Worm (Caenorhabditis elegans) whole organism, early embryonic: ENCODE results near the gene lelo-2.

Experiments used
- B0310.2 ChIP-seq: sonication (generic microtip); optimal IDR thresholded peaks from 2 replicates; lab custom pipeline; 2016; ENCODE audit warnings: mild to moderate bottlenecking, missing genetic modification characterization, missing compliant biosample characterization
- F13C5.2 ChIP-seq: sonication (generic microtip); optimal IDR thresholded peaks from 2 replicates; lab custom pipeline; 2017; ENCODE audit warnings: mild to moderate bottlenecking, missing genetic modification characterization, inconsistent platforms, missing compliant biosample characterization
- aly-1 ChIP-seq: sonication (generic microtip); optimal IDR thresholded peaks from 2 replicates; lab custom pipeline; 2016; ENCODE audit warnings: missing genetic modification characterization, missing compliant biosample characterization
- ama-1 ChIP-seq: fragments of 150-350 bp; optimal IDR thresholded peaks from 2 replicates; lab custom pipeline; 2014
- ceh-13 ChIP-seq: fragments of 200-800 bp; sonication (Bioruptor generic); optimal IDR thresholded peaks from 2 replicates; lab custom pipeline; 2018; ENCODE audit warnings: mild to moderate bottlenecking, missing genetic modification characterization, missing compliant biosample characterization
- ceh-36 ChIP-seq: sonication (generic microtip); optimal IDR thresholded peaks from 2 replicates; lab custom pipeline; 2016; ENCODE audit warnings: missing genetic modification characterization, inconsistent platforms, missing compliant biosample characterization
- ets-7 ChIP-seq: sonication (generic microtip); optimal IDR thresholded peaks from 2 replicates; lab custom pipeline; 2016; ENCODE audit warnings: missing genotype, missing genetic modification characterization, missing compliant biosample characterization
- flt-1 ChIP-seq: fragments of 200-800 bp; sonication (Bioruptor generic); IDR thresholded peaks from 2 replicates; pipeline ENCODE4 v1.3.6; 2022; ENCODE audit warnings: missing genetic modification characterization, missing compliant biosample characterization
- hmbx-1 ChIP-seq: sonication (generic microtip); optimal IDR thresholded peaks from 2 replicates; lab custom pipeline; 2016; ENCODE audit warnings: mild to moderate bottlenecking, missing genetic modification characterization, missing compliant biosample characterization
- hmg-4 ChIP-seq: fragments of 200-800 bp; sonication (Bioruptor generic); optimal IDR thresholded peaks from 2 replicates; lab custom pipeline; 2018; ENCODE audit warnings: mild to moderate bottlenecking, missing genetic modification characterization, missing compliant biosample characterization
- hnd-1 ChIP-seq: sonication (generic microtip); optimal IDR thresholded peaks from 2 replicates; lab custom pipeline; 2016; ENCODE audit warnings: missing genetic modification characterization, missing compliant biosample characterization
- pes-1 ChIP-seq: fragments of 200-800 bp; sonication (Bioruptor generic); IDR thresholded peaks from 2 replicates; pipeline ENCODE4 v1.3.6; 2022; ENCODE audit warnings: missing genetic modification reagents, missing genetic modification characterization, missing compliant biosample characterization
- scrt-1 ChIP-seq: fragments of 200-800 bp; sonication (Bioruptor generic); IDR thresholded peaks from 2 replicates; pipeline ENCODE4 v1.3.6; 2022; ENCODE audit warnings: missing genetic modification characterization, missing compliant biosample characterization
- sea-1 ChIP-seq: fragments of 200-800 bp; sonication (Bioruptor generic); conservative IDR thresholded peaks from 2 replicates; pipeline ENCODE4 v1.3.6; 2022; ENCODE audit warnings: missing genetic modification characterization, missing compliant biosample characterization
- tbx-11 ChIP-seq: fragments of 200-800 bp; sonication (Bioruptor generic); IDR thresholded peaks from 2 replicates; pipeline ENCODE4 v1.3.6; 2022; ENCODE audit warnings: missing genetic modification characterization, missing compliant biosample characterization
- tbx-37 ChIP-seq: fragments of 200-800 bp; sonication (Bioruptor generic); conservative IDR thresholded peaks from 2 replicates; pipeline ENCODE4 v1.3.6; 2022; ENCODE audit warnings: missing genetic modification reagents, missing genetic modification characterization, missing compliant biosample characterization
- tra-4 ChIP-seq: sonication (generic microtip); optimal IDR thresholded peaks from 2 replicates; lab custom pipeline; 2017; ENCODE audit warnings: missing genetic modification characterization, missing compliant biosample characterization

lelo-2 gene

DNA sequence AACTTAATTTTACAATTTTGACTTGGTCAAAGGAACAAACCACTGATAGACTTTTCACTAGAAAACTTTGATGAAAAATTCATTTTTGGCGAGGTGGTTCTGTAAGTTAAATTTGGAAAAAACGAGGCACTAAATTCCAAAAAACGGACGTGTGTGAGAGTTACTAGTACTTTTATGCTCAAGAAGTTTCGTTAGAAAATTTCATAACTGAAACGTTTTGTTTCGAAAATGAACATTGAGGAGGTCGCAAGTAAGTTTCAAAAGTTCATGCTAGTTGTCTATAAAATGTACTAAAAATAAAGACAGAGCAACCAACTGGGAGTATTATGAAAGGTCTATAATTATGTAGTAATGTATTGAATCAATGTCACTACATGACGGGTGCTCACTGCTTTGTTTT lies 35.3 kb downstream of the lelo-2 start, which contains the start of gene pals-17:
pals-17 (minus strand) TSS at position 101 of the 400 bp plus-strand sequence.
- no peak for TF ChIP-seq tbx-37 (GFP tag; lab: Robert Waterston, UW)
- TF ChIP-seq ets-7 (tag; lab: Kevin White, UChicago): no peak
- no peak for TF ChIP-seq sea-1 (GFP tag; lab: Robert Waterston, UW)
- TF ChIP-seq F13C5.2 (tag; lab: Kevin White, UChicago): no peak
- no peak for TF ChIP-seq hnd-1 (tag; lab: Kevin White, UChicago)
- TF ChIP-seq B0310.2 (tag; lab: Kevin White, UChicago): no peak

ce11 chrIII:1389988-1390387 lies 37.0 kb downstream of the lelo-2 start:
- TF ChIP-seq tbx-11 (GFP tag; lab: Robert Waterston, UW) (no peak), hmbx-1 (tag; lab: Kevin White, UChicago) (no peak), scrt-1 (GFP tag; lab: Robert Waterston, UW) (no peak), aly-1 (no peak), flt-1 (GFP tag; lab: Robert Waterston, UW) (no peak), pes-1 (GFP tag; lab: Robert Waterston, UW) (no peak), tra-4 (no peak), hnd-1 (tag; lab: Kevin White, UChicago) (no peak), tbx-37 (GFP tag; lab: Robert Waterston, UW) (no peak), B0310.2 (tag; lab: Kevin White, UChicago) (no peak), ets-7 (tag; lab: Kevin White, UChicago) (no peak), sea-1 (GFP tag; lab: Robert Waterston, UW) (no peak), F13C5.2 (tag; lab: Kevin White, UChicago) (no peak), ceh-13 (no peak), ceh-36 (no peak)

DNA sequence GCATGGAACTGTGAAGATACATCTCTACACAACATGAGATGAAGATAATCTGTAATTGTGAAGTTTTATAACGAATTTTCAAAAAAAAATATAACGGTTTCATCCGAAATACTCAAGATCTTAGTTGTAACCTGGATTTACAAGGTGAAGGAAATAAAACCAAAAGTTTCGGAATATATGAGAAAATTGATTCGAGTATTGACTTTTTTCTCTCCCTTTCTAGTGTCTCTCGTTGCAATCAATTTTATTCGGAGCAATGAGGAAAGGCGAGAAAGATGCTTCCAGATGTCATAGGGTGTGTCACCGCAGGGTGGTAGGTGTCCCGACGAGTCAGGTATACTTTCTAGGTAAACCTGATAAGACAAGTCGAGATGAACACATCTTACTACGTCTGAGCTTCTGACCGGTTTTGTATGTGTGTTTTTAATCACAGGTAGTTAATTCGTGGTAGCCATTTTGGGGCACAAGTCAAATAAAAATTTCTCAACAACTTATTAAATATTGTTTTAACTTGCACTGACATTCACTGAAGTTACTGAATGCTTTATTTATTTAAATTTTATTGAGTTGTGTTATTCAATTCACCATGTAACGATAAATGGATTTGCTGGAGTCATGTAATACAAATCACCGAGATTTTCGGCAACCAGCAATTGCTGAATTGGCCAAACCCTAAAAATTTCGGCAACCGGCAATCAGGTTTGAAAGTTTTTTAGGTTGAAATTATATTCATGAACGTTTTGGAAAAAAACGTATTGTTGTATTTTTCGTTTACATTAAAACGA lies 38.6 kb downstream of the lelo-2 start, which contains the start of gene pals-20:
pals-20 (minus strand) TSS at position 51 of the 785 bp plus-strand sequence.
- no peak for TF ChIP-seq hmbx-1 (tag; lab: Kevin White, UChicago)
- TF ChIP-seq tbx-37 (GFP tag; lab: Robert Waterston, UW): no peak
- TF ChIP-seq aly-1: no peak
- no peak for TF ChIP-seq tbx-11 (GFP tag; lab: Robert Waterston, UW)
- TF ChIP-seq scrt-1 (GFP tag; lab: Robert Waterston, UW): no peak
- TF ChIP-seq ama-1 (lab: Kevin White, UChicago): no peak
- no peak for TF ChIP-seq pes-1 (GFP tag; lab: Robert Waterston, UW)
- TF ChIP-seq sea-1 (GFP tag; lab: Robert Waterston, UW): no peak
- no peak for TF ChIP-seq B0310.2 (tag; lab: Kevin White, UChicago)
- TF ChIP-seq ets-7 (tag; lab: Kevin White, UChicago): no peak
- TF ChIP-seq ceh-13: no peak
- no peak for TF ChIP-seq flt-1 (GFP tag; lab: Robert Waterston, UW)
- no peak for TF ChIP-seq hmg-4 (GFP tag; lab: Kevin White, UChicago)

DNA sequence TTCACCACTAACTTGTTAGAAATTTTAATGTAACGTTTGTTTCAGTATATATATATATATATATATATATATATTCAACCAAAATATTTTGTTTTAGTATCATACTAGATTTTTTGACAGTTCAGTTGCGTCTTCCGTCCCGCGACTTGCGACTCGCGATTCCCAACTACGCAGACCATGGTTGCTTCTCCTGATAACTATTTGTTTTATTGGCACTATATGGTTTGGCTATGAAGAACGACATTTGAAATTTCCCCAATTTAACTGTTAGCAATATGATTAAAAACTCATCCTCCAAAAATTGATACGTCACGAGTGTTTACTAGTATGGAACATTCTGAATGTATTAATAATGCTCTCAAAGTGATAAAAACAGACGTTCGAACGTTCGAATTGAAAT lies 42.3 kb downstream of the lelo-2 start:
- TF ChIP-seq ceh-13 (no peak), ets-7 (tag; lab: Kevin White, UChicago) (no peak), aly-1 (no peak), hnd-1 (tag; lab: Kevin White, UChicago) (no peak), scrt-1 (GFP tag; lab: Robert Waterston, UW) (no peak)

DNA sequence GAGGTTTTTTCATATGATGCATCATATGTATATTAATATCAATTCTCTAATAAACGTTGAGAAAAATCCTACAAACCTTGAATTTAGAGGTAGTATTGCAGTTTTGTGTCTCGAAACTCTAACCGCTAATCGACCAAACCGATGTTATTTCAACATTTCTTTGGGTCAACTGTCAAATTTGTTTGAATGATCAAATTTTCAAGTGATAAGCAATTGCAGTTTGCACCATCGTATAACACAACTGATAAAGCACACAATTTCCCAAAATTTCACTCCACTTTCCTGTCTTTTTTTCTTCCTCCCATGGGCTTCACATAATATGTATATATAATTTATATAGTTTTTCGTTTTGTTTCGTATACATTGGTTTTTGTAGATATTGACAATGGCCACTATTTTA lies 42.9 kb downstream of the lelo-2 start, which contains the start of the genes fbxa-138 and Y82E9BR.5:
fbxa-138 (minus strand) TSS at position 161 of the 400 bp plus-strand sequence.
Y82E9BR.5 (plus strand) TSS at position 279 of the 400 bp plus-strand sequence.
- TF ChIP-seq hmg-4 (GFP tag; lab: Kevin White, UChicago) (no peak), tbx-11 (GFP tag; lab: Robert Waterston, UW) (no peak), ceh-36 (no peak), ama-1 (lab: Kevin White, UChicago) (no peak), ets-7 (tag; lab: Kevin White, UChicago) (no peak)

ce11 chrIII:1383483-1383882 lies 43.5 kb downstream of the lelo-2 start:
- TF ChIP-seq ceh-13: no peak
- TF ChIP-seq hmg-4 (GFP tag; lab: Kevin White, UChicago): no peak
- TF ChIP-seq pes-1 (GFP tag; lab: Robert Waterston, UW): no peak
- no peak for TF ChIP-seq B0310.2 (tag; lab: Kevin White, UChicago)
- no peak for TF ChIP-seq ets-7 (tag; lab: Kevin White, UChicago)
- no peak for TF ChIP-seq tbx-37 (GFP tag; lab: Robert Waterston, UW)
- no peak for TF ChIP-seq tra-4
- TF ChIP-seq hmbx-1 (tag; lab: Kevin White, UChicago): no peak
- TF ChIP-seq flt-1 (GFP tag; lab: Robert Waterston, UW): no peak
- TF ChIP-seq scrt-1 (GFP tag; lab: Robert Waterston, UW): no peak

DNA sequence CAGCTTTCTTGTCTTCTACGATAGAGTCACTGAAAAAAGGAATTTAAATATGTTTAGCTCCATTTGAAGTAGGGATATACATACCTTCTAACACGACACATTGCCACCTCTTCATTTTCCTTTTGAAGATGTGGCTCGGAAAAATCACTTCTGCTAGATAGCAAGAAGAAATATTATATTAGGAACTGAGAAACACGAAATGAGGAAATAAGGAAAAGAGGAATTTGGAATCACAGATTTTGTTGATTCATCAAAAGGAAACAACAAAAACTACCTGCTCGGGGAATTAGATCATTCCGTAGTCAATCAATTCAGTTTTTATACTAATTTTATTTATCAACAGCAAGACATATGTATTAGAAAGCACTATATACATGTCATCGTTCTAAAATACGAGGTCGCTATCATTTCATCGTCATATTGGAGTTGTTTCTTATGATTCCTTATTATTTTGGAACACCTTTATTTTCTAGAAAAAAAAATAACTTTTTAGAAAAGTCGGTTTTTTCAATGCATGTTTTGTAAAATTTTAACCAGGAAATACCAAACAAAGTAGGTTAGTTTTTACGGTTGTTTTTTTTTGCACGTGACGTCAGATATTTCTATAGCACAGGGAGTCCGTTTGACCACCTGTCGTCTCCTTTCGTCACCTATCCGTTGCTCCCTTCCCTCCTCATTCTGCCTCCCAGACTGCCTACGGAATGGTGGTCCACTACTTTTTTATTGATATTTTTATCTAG lies 46.3 kb downstream of the lelo-2 start, which contains the start of the genes pals-21 and Y82E9BR.6:
pals-21 (minus strand) TSS at position 101 of the 740 bp plus-strand sequence.
Y82E9BR.6 (plus strand) TSS at position 690 of the 740 bp plus-strand sequence.
- TF ChIP-seq hnd-1 (tag; lab: Kevin White, UChicago) (no peak), aly-1 (no peak)
